Worm (Caenorhabditis elegans) whole organism, young adult: ENCODE results near the gene algn-2.

Experiments
- T07F8.4 ChIP-seq: sonication (generic microtip); optimal IDR thresholded peaks from 2 replicates; lab custom pipeline; 2016; ENCODE audit warnings: mild to moderate bottlenecking, missing genetic modification characterization, moderate library complexity, missing compliant biosample characterization
- Y79H2A.3 ChIP-seq: fragments of 200-800 bp; sonication (Bioruptor generic); conservative IDR thresholded peaks from 2 replicates; pipeline ENCODE4 v1.3.6; 2022; ENCODE audit warnings: missing genetic modification reagents, missing genetic modification characterization, missing compliant biosample characterization
- chd-7 ChIP-seq: sonication (generic microtip); optimal IDR thresholded peaks from 2 replicates; lab custom pipeline; 2016; ENCODE audit warnings: mild to moderate bottlenecking, missing genetic modification characterization, moderate library complexity, missing compliant biosample characterization
- ets-4 ChIP-seq: fragments of 200-800 bp; sonication (Bioruptor generic); optimal IDR thresholded peaks from 2 replicates; lab custom pipeline; 2018; ENCODE audit warnings: mild to moderate bottlenecking, missing genetic modification characterization, missing compliant biosample characterization
- gei-17 ChIP-seq: fragments of 200-800 bp; sonication (Bioruptor generic); optimal IDR thresholded peaks from 2 replicates; lab custom pipeline; 2018; ENCODE audit warnings: mild to moderate bottlenecking, missing genetic modification characterization, missing compliant biosample characterization
- pbrm-1 ChIP-seq: fragments of 200-800 bp; sonication (Bioruptor generic); IDR thresholded peaks from 2 replicates; pipeline ENCODE4 v1.3.6; 2022; ENCODE audit warnings: missing genetic modification reagents, missing genetic modification characterization, missing compliant biosample characterization
- snpc-3.4 ChIP-seq: sonication (generic microtip); optimal IDR thresholded peaks from 2 replicates; lab custom pipeline; 2017; ENCODE audit warnings: missing genetic modification characterization, mild to moderate bottlenecking, missing compliant biosample characterization, antibody characterized with exemption, moderate library complexity, missing genotype, missing genetic modification reagents
- snpc-4 ChIP-seq, 5 experiments: fragments of 150-350 bp in 1 of 5; sonication (generic microtip) in 4 of 5; optimal IDR thresholded peaks; 2 replicates each; lab custom pipeline; 2014 to 2018; ENCODE audit warnings: missing genetic modification characterization in 5 of 5, missing biosample characterization in 3 of 5, antibody characterized with exemption in 2 of 5, mild to moderate bottlenecking in 2 of 5, missing compliant biosample characterization in 2 of 5, missing genotype in 2 of 5, moderate library complexity in 2 of 5, missing genetic modification reagents in 1 of 5

DNA sequence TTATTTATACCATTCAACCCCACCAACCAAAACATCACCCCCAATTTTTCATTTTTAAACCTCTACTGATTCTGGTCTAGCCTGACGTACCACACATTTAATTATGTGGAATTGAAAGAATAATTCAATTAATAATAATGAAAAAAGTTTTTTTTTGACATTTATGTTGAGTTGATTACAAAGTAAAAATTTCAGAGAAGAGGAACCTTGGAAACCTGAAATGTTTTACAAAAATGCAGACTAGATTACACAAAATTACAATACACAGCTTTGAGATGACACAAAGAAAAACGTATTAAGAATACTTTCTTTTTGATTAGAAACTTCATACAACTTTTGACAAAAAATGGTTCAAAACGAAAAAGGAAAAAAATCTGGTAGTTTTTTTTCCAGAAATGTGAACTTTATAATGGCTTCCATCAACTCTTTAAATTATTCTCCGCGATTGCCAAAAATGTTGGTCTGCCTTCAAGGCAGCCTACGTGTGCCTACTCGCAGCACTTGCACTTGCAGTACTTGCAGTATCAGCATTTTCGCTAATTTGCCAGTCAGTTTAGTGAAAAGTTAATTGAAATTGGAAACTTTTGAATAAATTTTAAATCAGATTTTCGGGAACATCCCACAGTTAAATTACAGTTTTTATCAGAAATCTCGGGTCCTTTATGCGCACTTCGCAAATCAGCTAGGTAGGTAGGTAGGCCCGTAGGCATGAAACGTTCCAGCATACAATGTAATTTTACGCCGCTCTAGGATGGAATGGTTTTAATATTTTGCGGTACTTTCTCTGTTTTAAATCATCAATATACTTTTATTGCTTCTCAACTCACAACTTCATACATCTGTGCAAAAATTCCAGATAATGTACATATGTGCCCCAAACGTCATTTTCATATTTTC lies 34.1 kb upstream of the algn-2 start:
- TF ChIP-seq snpc-3.4 (no peak), T07F8.4 (tag; lab: Kevin White, UChicago) (no peak), ets-4 (GFP tag; lab: Kevin White, UChicago) (no peak), snpc-4 (GFP tag; optimal IDR thresholded peaks at IDR 0.05; lab: Kevin White, UChicago) (no peak), snpc-4 (tag; optimal IDR thresholded peaks at IDR 0.05; lab: Kevin White, UChicago) (no peak), chd-7 (peak; percentile 37), gei-17 (GFP tag; lab: Kevin White, UChicago) (no peak), Y79H2A.3 (GFP tag; lab: Robert Waterston, UW) (no peak), pbrm-1 (GFP tag; lab: Robert Waterston, UW) (no peak)
